Worm (Caenorhabditis elegans) whole organism, L4 larva: Measurements from ENCODE around the gene F43D2.3.

ENCODE experiments used
- egl-27 ChIP-seq: sonication (generic microtip); optimal IDR thresholded peaks from 3 replicates; lab custom pipeline; 2017; ENCODE audit warnings: missing biosample characterization, missing genetic modification reagents, missing genetic modification characterization
- fos-1 ChIP-seq: fragments of 150-350 bp; optimal IDR thresholded peaks from 2 replicates; lab custom pipeline; 2014; ENCODE audit warnings: missing biosample characterization, missing genetic modification characterization
- hif-1 ChIP-seq, 2 experiments: sonication (generic microtip); optimal IDR thresholded peaks; 2 replicates each; lab custom pipeline; 2016 to 2017; ENCODE audit warnings: missing compliant biosample characterization in 2 of 2, missing genetic modification characterization in 2 of 2, missing genetic modification reagents in 2 of 2, missing genotype in 2 of 2, mild to moderate bottlenecking in 1 of 2
- hlh-30 ChIP-seq: sonication (generic microtip); optimal IDR thresholded peaks from 2 replicates; lab custom pipeline; 2017; ENCODE audit warnings: antibody characterized with exemption, mild to moderate bottlenecking, missing genetic modification characterization, missing compliant biosample characterization; ENCODE audit not compliant: insufficient read depth
- lin-13 ChIP-seq: fragments of 150-350 bp; optimal IDR thresholded peaks from 2 replicates; lab custom pipeline; 2014; ENCODE audit warnings: missing biosample characterization, missing genetic modification reagents, missing genetic modification characterization
- mdl-1 ChIP-seq, 2 experiments: fragments of 150-350 bp in 1 of 2; sonication (generic microtip) in 1 of 2; optimal IDR thresholded peaks; 2 replicates each; lab custom pipeline; 2014 to 2017; ENCODE audit warnings: missing biosample characterization in 2 of 2, missing genetic modification characterization in 2 of 2
- nhr-102 ChIP-seq: sonication (generic microtip); optimal IDR thresholded peaks from 2 replicates; lab custom pipeline; 2016; ENCODE audit warnings: mild to moderate bottlenecking, missing genetic modification characterization, moderate library complexity, missing compliant biosample characterization
- nhr-76 ChIP-seq: fragments of 150-350 bp; optimal IDR thresholded peaks from 2 replicates; lab custom pipeline; 2014; ENCODE audit warnings: missing biosample characterization, missing genetic modification characterization
- spr-3 ChIP-seq: fragments of 200-800 bp; sonication (Bioruptor generic); optimal IDR thresholded peaks from 2 replicates; lab custom pipeline; 2018; ENCODE audit warnings: mild to moderate bottlenecking, missing genetic modification characterization, missing compliant biosample characterization
- ztf-7 ChIP-seq: fragments of 150-350 bp; optimal IDR thresholded peaks from 2 replicates; lab custom pipeline; 2014; ENCODE audit warnings: missing biosample characterization, missing genetic modification characterization

DNA sequence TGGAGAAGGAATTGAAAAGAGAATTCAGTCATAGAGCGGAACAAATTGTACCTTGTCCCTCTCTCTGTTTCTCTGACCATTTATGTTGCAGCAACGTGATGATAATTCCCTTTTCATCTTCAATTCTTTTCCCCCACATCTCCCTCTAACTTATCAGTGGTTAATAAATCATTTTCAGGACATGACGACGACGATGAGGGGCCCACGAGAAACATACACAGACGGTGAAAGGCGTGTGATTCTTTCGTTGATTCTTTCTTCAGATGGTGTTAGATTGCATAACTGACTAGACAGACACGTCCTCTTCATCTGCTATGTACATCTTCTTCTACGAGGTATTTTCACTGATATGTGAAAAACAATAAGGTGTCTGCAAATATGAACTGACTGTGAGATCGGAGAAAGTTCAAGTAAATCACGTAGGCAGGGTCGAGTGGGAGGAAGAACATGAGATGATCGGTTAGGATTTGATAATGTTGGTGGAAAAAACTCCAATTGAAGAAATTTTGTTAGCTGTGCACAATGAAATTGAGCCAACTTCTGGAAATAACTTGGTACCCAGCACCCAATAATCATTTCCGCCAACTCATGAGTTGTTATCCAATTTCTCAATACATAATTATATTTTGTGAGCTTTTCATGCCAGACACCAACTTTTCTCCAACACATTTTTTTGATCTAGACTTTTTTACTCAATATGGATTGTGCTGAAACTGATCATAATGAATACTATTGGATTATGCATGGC lies 29.1 kb downstream of the F43D2.3 start, which contains the start of gene srh-17:
- no peak for TF ChIP-seq egl-27 (tag; lab: Kevin White, UChicago)
- no peak for TF ChIP-seq fos-1
- no peak for TF ChIP-seq nhr-76 (tag; lab: Kevin White, UChicago)
- TF ChIP-seq spr-3 (GFP tag; lab: Kevin White, UChicago): no peak
- TF ChIP-seq ztf-7 (tag; lab: Kevin White, UChicago): no peak
- peak; percentile 77 for TF ChIP-seq hlh-30 (tag; lab: Kevin White, UChicago)
- TF ChIP-seq hif-1 (tag; optimal IDR thresholded peaks at IDR 0.05; lab: Kevin White, UChicago): peak; percentile 53 to 76
- TF ChIP-seq lin-13 (GFP tag; lab: Kevin White, UChicago): no peak
- no peak for TF ChIP-seq nhr-102
- peak; percentile 83 to 87 for TF ChIP-seq mdl-1 (tag; optimal IDR thresholded peaks at IDR 0.05; lab: Kevin White, UChicago)
